Fruit fly (Drosophila melanogaster) whole organism, prepupa: ENCODE measurements around the gene Vps2.

Experiments used
- CG10631 ChIP-seq: fragments of 200-800 bp; sonication (Bioruptor generic); optimal IDR thresholded peaks from 2 replicates; lab custom pipeline; 2016; ENCODE audit warnings: missing biosample characterization, missing genetic modification characterization
- CG11294 ChIP-seq: fragments of 200-800 bp; sonication (Bioruptor generic); IDR thresholded peaks from 2 replicates; pipeline ENCODE4 v1.3.6; 2022; ENCODE audit warnings: missing biosample characterization, missing genetic modification characterization
- CG1621 ChIP-seq: fragments of 200-800 bp; sonication (Bioruptor generic); optimal IDR thresholded peaks from 3 replicates; lab custom pipeline; 2018; ENCODE audit warnings: missing biosample characterization, mild to moderate bottlenecking, missing genetic modification characterization
- CG31627 ChIP-seq: fragments of 200-800 bp; sonication (Bioruptor generic); optimal IDR thresholded peaks from 3 replicates; lab custom pipeline; 2016; ENCODE audit warnings: missing biosample characterization, missing genetic modification characterization
- CG4318 ChIP-seq: fragments of 200-800 bp; sonication (Bioruptor generic); optimal IDR thresholded peaks from 3 replicates; lab custom pipeline; 2017; ENCODE audit warnings: missing biosample characterization, mild to moderate bottlenecking, missing genetic modification characterization
- CG8119 ChIP-seq: fragments of 200-800 bp; sonication (Bioruptor generic); IDR thresholded peaks from 3 replicates; pipeline ENCODE4 v1.3.6; 2022; ENCODE audit warnings: missing biosample characterization, missing genetic modification characterization
- Eip75B ChIP-seq: fragments of 200-800 bp; sonication (Bioruptor generic); optimal IDR thresholded peaks from 3 replicates; lab custom pipeline; 2016; ENCODE audit warnings: missing biosample characterization, missing genetic modification characterization
- Ets21C ChIP-seq: fragments of 200-800 bp; sonication (Bioruptor generic); optimal IDR thresholded peaks from 3 replicates; lab custom pipeline; 2016; ENCODE audit warnings: missing biosample characterization, missing genetic modification characterization
- Hr4 ChIP-seq: fragments of 200-800 bp; sonication (Bioruptor generic); optimal IDR thresholded peaks from 3 replicates; lab custom pipeline; 2016; ENCODE audit warnings: missing biosample characterization, missing genetic modification characterization
- OdsH ChIP-seq: fragments of 200-800 bp; sonication (Bioruptor generic); optimal IDR thresholded peaks from 3 replicates; lab custom pipeline; 2016; ENCODE audit warnings: missing biosample characterization, missing genetic modification characterization
- fd59A ChIP-seq: fragments of 200-800 bp; sonication (Bioruptor generic); optimal IDR thresholded peaks from 2 replicates; lab custom pipeline; 2017; ENCODE audit warnings: missing biosample characterization, mild to moderate bottlenecking, missing genetic modification characterization, missing genetic modification reagents
- topi ChIP-seq: fragments of 200-800 bp; sonication (Bioruptor generic); optimal IDR thresholded peaks from 3 replicates; lab custom pipeline; 2016; ENCODE audit warnings: missing biosample characterization, missing genetic modification characterization

- no peak for TF ChIP-seq Ets21C (GFP tag; lab: Kevin White, UChicago)
- peak; percentile 5 for TF ChIP-seq Hr4 (GFP tag; lab: Kevin White, UChicago)
- no peak for TF ChIP-seq topi (GFP tag; lab: Kevin White, UChicago)
- no peak for TF ChIP-seq CG11294 (GFP tag; lab: Robert Waterston, UW)
- TF ChIP-seq CG1621 (tag; lab: Kevin White, UChicago), result peak; percentile 54
- TF ChIP-seq CG4318 (GFP tag; lab: Kevin White, UChicago), result no peak
- no peak for TF ChIP-seq CG31627 (GFP tag; lab: Kevin White, UChicago)
- TF ChIP-seq OdsH (GFP tag; lab: Kevin White, UChicago), result no peak
- peak; percentile 54; the same call in 2 of the 3 replicates for TF ChIP-seq CG8119 (GFP tag; lab: Robert Waterston, UW)
- TF ChIP-seq CG10631 (GFP tag; lab: Kevin White, UChicago), result no peak
- TF ChIP-seq fd59A, result peak; percentile 3
- peak; percentile 60 for TF ChIP-seq Eip75B (GFP tag; lab: Kevin White, UChicago)
Observed at dm6 chr3R:26005978-26006934, 46.4 kb upstream of the Vps2 start.
